Worm (Caenorhabditis elegans): Measurements from ENCODE around the gene Y45F3A.9.

Gene Y45F3A.9

ce11 chrIII:10595066-10595465, at the start of gene Y45F3A.9:
Gene Y45F3A.9, minus strand, starts transcription at chrIII:10595166.
- TF ChIP-seq nhr-25 (tag; optimal IDR thresholded peaks at IDR 0.05): no peak

DNA sequence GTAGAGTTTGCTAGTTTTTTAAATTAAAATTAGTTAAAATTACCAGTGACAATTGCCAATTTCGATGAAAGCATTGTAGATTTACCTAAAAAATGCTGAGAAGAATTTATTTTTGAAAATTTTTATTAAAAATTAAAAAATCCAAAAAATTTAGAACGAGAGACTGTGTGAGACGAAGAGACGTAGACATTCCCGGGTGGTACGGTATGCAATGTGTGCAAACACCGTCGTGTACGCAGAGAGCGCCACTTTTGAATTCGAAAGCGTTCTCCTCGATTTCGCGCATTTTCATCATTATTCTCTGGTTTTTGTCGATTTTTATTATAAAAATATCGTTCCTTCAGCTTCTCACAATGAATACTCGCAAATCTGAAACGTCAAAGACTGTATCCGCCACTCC, 47.8 kb upstream of the Y45F3A.9 start, which contains the start of the genes dhs-11 and orc-1:
Gene dhs-11, minus strand, starts transcription at position 85 of the 400 bp plus-strand sequence.
Gene orc-1, plus strand, starts transcription at position 349 of the 400 bp plus-strand sequence.
- TF ChIP-seq hmg-11 (tag; optimal IDR thresholded peaks at IDR 0.05) (peak; percentile 13), nfya-1 (tag; optimal IDR thresholded peaks at IDR 0.05; ENCODE audit: insufficient read depth) (peak; percentile 85), ama-1 (optimal IDR thresholded peaks at IDR 0.05) (no peak), lin-39 (tag; optimal IDR thresholded peaks at IDR 0.05) (peak; percentile 6), pha-4 (tag; optimal IDR thresholded peaks at IDR 0.05) (peak; percentile 73), nhr-25 (tag; optimal IDR thresholded peaks at IDR 0.05) (peak; percentile 6), snpc-4 (tag; optimal IDR thresholded peaks at IDR 0.05) (peak; percentile 34), elt-3 (tag; optimal IDR thresholded peaks at IDR 0.05) (no peak), lsy-12 (tag; optimal IDR thresholded peaks at IDR 0.05) (no peak), nhr-23 (tag; optimal IDR thresholded peaks at IDR 0.05) (peak; percentile 25), lin-15B (tag; optimal IDR thresholded peaks at IDR 0.05) (peak; percentile 45)

- TF ChIP-seq mdl-1 (tag; optimal IDR thresholded peaks at IDR 0.05) (no peak), nhr-23 (tag; optimal IDR thresholded peaks at IDR 0.05) (no peak), ztf-11 (tag; optimal IDR thresholded peaks at IDR 0.05) (no peak), unc-39 (tag; optimal IDR thresholded peaks at IDR 0.05) (no peak), ceh-16 (tag; optimal IDR thresholded peaks at IDR 0.05) (no peak), zag-1 (tag; optimal IDR thresholded peaks at IDR 0.05) (no peak), fos-1 (tag; optimal IDR thresholded peaks at IDR 0.05) (no peak)
These were observed 43.5 kb upstream of the Y45F3A.9 start, which contains the start of gene Y39A1A.27 for ce11 chrIII:10638339-10639021. Gene Y39A1A.27, plus strand, starts transcription at chrIII:10638971.

DNA sequence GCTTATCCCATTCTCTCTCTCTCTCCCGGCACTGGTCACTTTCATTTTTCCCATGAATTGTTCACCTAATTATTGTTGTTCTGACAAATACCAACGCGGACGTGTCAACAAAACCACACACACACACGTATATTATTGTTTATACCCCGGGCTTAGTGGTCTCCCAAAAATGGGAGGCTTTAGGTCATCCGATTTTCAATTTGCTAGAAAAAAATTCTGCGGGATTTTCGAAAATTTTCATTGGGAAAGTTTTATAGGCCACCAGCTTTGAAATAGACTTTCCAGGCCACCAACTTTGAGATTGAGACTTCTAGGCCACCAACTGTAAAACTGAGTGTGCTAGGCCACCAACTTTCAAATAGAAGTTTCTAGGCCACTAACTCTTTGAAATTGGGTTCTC, 43.0 kb upstream of the Y45F3A.9 start:
- TF ChIP-seq pha-4 (tag; optimal IDR thresholded peaks at IDR 0.05): peak; percentile 31
- TF ChIP-seq fos-1 (tag; optimal IDR thresholded peaks at IDR 0.05): no peak
- TF ChIP-seq nhr-28 (tag; optimal IDR thresholded peaks at IDR 0.05): no peak
- TF ChIP-seq eor-1 (tag; optimal IDR thresholded peaks at IDR 0.05): no peak

DNA sequence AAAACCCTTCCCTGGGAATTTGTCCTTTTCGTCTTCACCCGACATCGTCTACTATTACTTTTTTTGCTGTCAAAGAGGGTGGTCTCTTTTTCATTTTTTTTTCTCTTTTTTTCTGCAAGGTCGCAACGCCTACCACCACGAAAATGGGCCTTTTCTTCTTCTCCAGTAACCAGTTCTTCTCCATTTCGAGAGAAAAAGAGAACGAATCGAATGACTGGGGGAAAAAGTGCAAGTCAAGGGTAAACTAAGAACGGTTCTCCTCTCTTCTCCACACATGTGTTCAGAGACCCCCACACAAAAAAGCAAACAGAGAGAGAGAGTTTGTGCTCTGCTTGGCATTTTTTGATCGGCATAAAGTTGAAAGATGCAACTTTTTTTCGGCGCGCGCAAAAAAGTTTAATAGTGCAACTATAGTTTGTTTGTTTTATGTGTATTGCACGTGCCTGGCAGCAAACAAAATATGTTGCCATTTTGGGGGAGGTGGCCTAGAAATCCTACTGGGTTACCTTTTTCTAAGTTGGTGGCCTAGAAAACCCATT, 41.6 kb upstream of the Y45F3A.9 start:
- TF ChIP-seq nhr-11 (tag; optimal IDR thresholded peaks at IDR 0.05) (no peak), mml-1 (tag; optimal IDR thresholded peaks at IDR 0.05) (no peak), pha-4 (tag; optimal IDR thresholded peaks at IDR 0.05) (peak; percentile 93), nhr-12 (tag; optimal IDR thresholded peaks at IDR 0.05) (no peak), nhr-28 (tag; optimal IDR thresholded peaks at IDR 0.05) (no peak), pqm-1 (tag; optimal IDR thresholded peaks at IDR 0.05) (no peak), egl-5 (tag; optimal IDR thresholded peaks at IDR 0.05) (no peak), eor-1 (tag; optimal IDR thresholded peaks at IDR 0.05) (no peak), nhr-43 (tag; optimal IDR thresholded peaks at IDR 0.05; ENCODE audit: poor library complexity, severe bottlenecking) (no peak), ceh-28 (tag; optimal IDR thresholded peaks at IDR 0.05) (peak; percentile 4), elt-3 (tag; optimal IDR thresholded peaks at IDR 0.05) (no peak), nhr-76 (tag; optimal IDR thresholded peaks at IDR 0.05) (no peak), ceh-9 (tag; optimal IDR thresholded peaks at IDR 0.05) (no peak), nhr-25 (tag; optimal IDR thresholded peaks at IDR 0.05) (peak; percentile 62), nfya-1 (tag; optimal IDR thresholded peaks at IDR 0.05; ENCODE audit: insufficient read depth) (peak; percentile 6), zag-1 (tag; optimal IDR thresholded peaks at IDR 0.05) (no peak), skn-1 (tag; optimal IDR thresholded peaks at IDR 0.05) (no peak), nhr-23 (tag; optimal IDR thresholded peaks at IDR 0.05) (peak; percentile 16), elt-1 (tag; optimal IDR thresholded peaks at IDR 0.05) (no peak), sea-2 (GFP tag; optimal IDR thresholded peaks at IDR 0.05) (no peak), lin-15B (tag; optimal IDR thresholded peaks at IDR 0.05) (no peak), lin-39 (tag; optimal IDR thresholded peaks at IDR 0.05) (no peak)

DNA sequence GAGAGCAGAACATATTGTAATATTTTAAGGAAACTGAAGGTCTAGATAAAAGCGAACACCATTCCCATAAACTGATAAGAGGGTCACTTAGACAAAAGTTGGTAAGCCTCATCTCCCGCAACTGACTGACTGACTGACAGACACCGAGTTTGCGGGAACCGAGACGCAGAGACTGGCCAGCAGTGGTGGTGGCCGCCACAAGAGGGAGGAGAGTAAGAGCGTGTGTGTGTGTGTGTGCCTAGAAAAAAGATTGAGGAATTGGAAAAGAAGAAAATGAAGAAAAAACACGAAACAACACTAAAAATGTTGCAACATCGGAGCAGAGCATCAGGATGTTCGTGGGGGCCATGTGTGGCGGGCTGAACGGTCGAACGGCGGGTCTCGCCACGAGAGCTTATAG, 39.6 kb upstream of the Y45F3A.9 start:
- TF ChIP-seq nfya-1 (tag; optimal IDR thresholded peaks at IDR 0.05; ENCODE audit: insufficient read depth) (peak; percentile 44), pha-4 (tag; optimal IDR thresholded peaks at IDR 0.05) (peak; percentile 47), lin-15B (tag; optimal IDR thresholded peaks at IDR 0.05) (peak; percentile 27), lin-39 (tag; optimal IDR thresholded peaks at IDR 0.05) (peak; percentile 80), R02D3.7 (tag; optimal IDR thresholded peaks at IDR 0.05) (no peak), mml-1 (tag; optimal IDR thresholded peaks at IDR 0.05) (no peak)

All from whole organism, L3 larva.